Worm (Caenorhabditis elegans): ENCODE results near the gene dnj-3.
A peak's percentile ranks its signal among the peaks of the same experiment; 100 is the strongest.

dnj-3 gene

ce11 chrV:15059534-15059933, 8.9 kb upstream of the dnj-3 start, which contains the start of the genes mcm-3 and C25D7.15 (continued):
- TF ChIP-seq unc-62 (GFP tag; optimal IDR thresholded peaks at IDR 0.05 in 1 of 2) (no peak), unc-62 (tag; optimal IDR thresholded peaks at IDR 0.05) (no peak), mdt-29 (GFP tag; IDR thresholded peaks at IDR 0.05) (no peak), daf-19 (GFP tag; conservative IDR thresholded peaks at IDR 0.05) (no peak), gei-8 (GFP tag; optimal IDR thresholded peaks at IDR 0.05) (no peak), mxl-2 (GFP tag; conservative IDR thresholded peaks at IDR 0.05) (no peak), F49E8.2 (tag; optimal IDR thresholded peaks at IDR 0.05; ENCODE audit: borderline replicate concordance) (no peak), ceh-20 (GFP tag; IDR thresholded peaks at IDR 0.05) (no peak), rbr-2 (tag; optimal IDR thresholded peaks at IDR 0.05) (no peak), snpc-1.2 (GFP tag; IDR thresholded peaks at IDR 0.05) (no peak), daf-16 (GFP tag; optimal IDR thresholded peaks at IDR 0.05) (no peak), daf-16 (tag; optimal IDR thresholded peaks at IDR 0.05) (peak; percentile 70), sdz-12 (GFP tag; optimal IDR thresholded peaks at IDR 0.05) (no peak), hmg-1.1 (GFP tag; IDR thresholded peaks at IDR 0.05) (no peak), nhr-48 (tag; optimal IDR thresholded peaks at IDR 0.05) (peak; percentile 12), F44E2.7 (GFP tag; IDR thresholded peaks at IDR 0.05) (no peak), unc-130 (GFP tag; optimal IDR thresholded peaks at IDR 0.05) (peak; percentile 25)

- peak; percentile 73 for TF ChIP-seq aha-1 (tag)
- TF ChIP-seq daf-19 (GFP tag; conservative IDR thresholded peaks at IDR 0.05): no peak
- peak in 1 of 2 experiments; percentile 18 for TF ChIP-seq unc-62 (GFP tag; optimal IDR thresholded peaks at IDR 0.05 in 1 of 2)
- no peak for TF ChIP-seq unc-62 (tag; optimal IDR thresholded peaks at IDR 0.05)
These were observed 7.9 kb upstream of the dnj-3 start for ce11 chrV:15060595-15060994.

- TF ChIP-seq lsy-2 (tag; optimal IDR thresholded peaks at IDR 0.05) (no peak), pha-4 (GFP tag; IDR thresholded peaks at IDR 0.05) (no peak), pha-4 (tag; optimal IDR thresholded peaks at IDR 0.05) (no peak), F10B5.3 (tag; optimal IDR thresholded peaks at IDR 0.05) (no peak), daf-19 (GFP tag; conservative IDR thresholded peaks at IDR 0.05) (no peak), ZK546.5 (tag; optimal IDR thresholded peaks at IDR 0.05) (no peak), mdl-1 (tag; optimal IDR thresholded peaks at IDR 0.05) (no peak), nhr-77 (tag; optimal IDR thresholded peaks at IDR 0.05) (no peak), zag-1 (tag; optimal IDR thresholded peaks at IDR 0.05) (no peak), fos-1 (tag; optimal IDR thresholded peaks at IDR 0.05) (no peak), set-16 (GFP tag; IDR thresholded peaks at IDR 0.05) (no peak), nhr-10 (tag; optimal IDR thresholded peaks at IDR 0.05) (no peak), gei-8 (GFP tag; optimal IDR thresholded peaks at IDR 0.05) (no peak), fkh-10 (GFP tag; optimal IDR thresholded peaks at IDR 0.05) (no peak), nhr-237 (tag; optimal IDR thresholded peaks at IDR 0.05) (no peak), lin-1 (GFP tag; IDR thresholded peaks at IDR 0.05) (no peak), ama-1 (optimal IDR thresholded peaks at IDR 0.05) (no peak), lin-39 (tag; optimal IDR thresholded peaks at IDR 0.05) (no peak), dmd-9 (GFP tag; IDR thresholded peaks at IDR 0.05) (no peak), ceh-32 (tag; optimal IDR thresholded peaks at IDR 0.05; ENCODE audit: poor library complexity) (no peak)
These were observed 4.5 kb upstream of the dnj-3 start, which contains the start of gene rap-2 for ce11 chrV:15063987-15064386. TSS of gene rap-2 (minus strand) at chrV:15064087.

- no peak for TF ChIP-seq daf-8 (GFP tag; IDR thresholded peaks at IDR 0.05)
- TF ChIP-seq spr-3 (GFP tag; optimal IDR thresholded peaks at IDR 0.05): peak; percentile 38
- no peak for TF ChIP-seq gei-8 (GFP tag; optimal IDR thresholded peaks at IDR 0.05)
- no peak for TF ChIP-seq nhr-111 (GFP tag; optimal IDR thresholded peaks at IDR 0.05)
- TF ChIP-seq Y105C5A.15 (GFP tag; IDR thresholded peaks at IDR 0.05): no peak
- TF ChIP-seq ceh-20 (GFP tag; IDR thresholded peaks at IDR 0.05): no peak
- TF ChIP-seq dmd-6 (GFP tag; IDR thresholded peaks at IDR 0.05): peak; percentile 7; the same call in 1 of the 2 replicates
- TF ChIP-seq mes-2 (tag; optimal IDR thresholded peaks at IDR 0.05; ENCODE audit: poor library complexity, severe bottlenecking): peak; percentile 53
- TF ChIP-seq F26F4.8 (GFP tag; conservative IDR thresholded peaks at IDR 0.05): no peak
- TF ChIP-seq dve-1 (tag; optimal IDR thresholded peaks at IDR 0.05; ENCODE audit: insufficient read depth): peak; percentile 26
- 0 out of 2 replicates have a peak, but pooled peaks have one; percentile 34 for TF ChIP-seq egl-43 (GFP tag; IDR thresholded peaks at IDR 0.05)
- peak in 1 of 2 experiments; percentile 21 for TF ChIP-seq hif-1 (tag; optimal IDR thresholded peaks at IDR 0.05)
- 0 out of 2 replicates have a peak, but pooled peaks have one; percentile 7 for TF ChIP-seq lin-38 (GFP tag; IDR thresholded peaks at IDR 0.05)
These were observed 3.3 kb upstream of the dnj-3 start, which contains the start of gene C25D7.9 for ce11 chrV:15065068-15065744. TSS of gene C25D7.9 (plus strand) at chrV:15065135.
